Worm (Caenorhabditis elegans): ENCODE data around the gene math-40.
"Not testable (repeated sequence)": the region's sequence is repeated elsewhere in the genome, so short reads cannot be mapped to it uniquely, and the experiment has no call there.

The math-40 gene

DNA sequence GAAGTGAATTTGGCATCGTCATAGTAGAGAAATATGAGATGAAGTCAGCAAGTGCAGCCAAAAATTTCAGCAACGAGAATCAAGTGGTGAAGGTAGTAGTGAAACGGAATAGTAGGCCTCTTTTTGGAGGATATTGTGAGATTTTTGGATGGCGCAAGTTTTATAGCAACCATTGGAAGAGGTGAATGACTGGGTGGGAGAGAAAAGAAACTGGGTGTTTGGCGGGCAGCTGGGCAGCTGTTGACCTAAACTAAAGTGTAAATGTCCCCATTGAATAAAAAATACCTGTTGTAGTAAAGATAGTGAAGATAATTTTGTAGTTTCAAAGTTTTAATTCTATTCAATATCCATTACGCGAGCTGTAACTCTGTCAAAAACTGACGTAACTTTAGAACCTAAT, 14.4 kb upstream of the math-40 start:
- no peak for TF ChIP-seq ceh-27 (GFP tag; optimal IDR thresholded peaks at IDR 0.05)

DNA sequence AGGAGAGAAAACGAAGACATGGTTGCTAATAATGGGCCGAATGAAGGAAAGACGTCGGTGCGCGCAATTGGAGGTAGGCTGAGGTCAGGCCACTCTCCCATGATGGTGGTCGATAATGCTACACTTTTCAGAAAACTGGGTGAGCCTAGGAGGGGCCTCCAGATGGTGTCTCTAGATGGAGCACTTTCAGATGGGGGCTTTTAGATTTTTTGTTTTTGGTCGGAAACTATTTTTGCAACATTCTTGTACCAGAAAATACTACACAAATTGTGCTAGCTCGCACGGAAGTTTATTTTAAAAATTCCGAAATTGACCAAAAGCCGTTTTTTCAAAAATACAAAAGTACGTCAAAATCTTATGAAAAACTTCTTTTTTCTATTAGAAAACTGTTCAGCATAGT, 12.1 kb upstream of the math-40 start, which contains the start of gene fbxb-10:
Gene fbxb-10 (minus strand): TSS at position 101 of the 400 bp plus-strand sequence.
- TF ChIP-seq ztf-3 (GFP tag; optimal IDR thresholded peaks at IDR 0.05) (no peak), die-1 (tag; optimal IDR thresholded peaks at IDR 0.05) (no peak), nhr-90 (tag; optimal IDR thresholded peaks at IDR 0.05) (no peak), hlh-26 (GFP tag; conservative IDR thresholded peaks at IDR 0.05) (no peak), ccch-3 (GFP tag; optimal IDR thresholded peaks at IDR 0.05) (no peak), C17E4.6 (GFP tag; IDR thresholded peaks at IDR 0.05) (no peak), F57C9.4 (tag; optimal IDR thresholded peaks at IDR 0.05) (no peak)

- TF ChIP-seq hmg-1.2 (GFP tag; IDR thresholded peaks at IDR 0.05) = peak; percentile 94
- peak; percentile 99 for TF ChIP-seq cebp-1 (GFP tag; IDR thresholded peaks at IDR 0.05)
- peak; percentile 100 for TF ChIP-seq cebp-1 (tag; optimal IDR thresholded peaks at IDR 0.05)
- peak; percentile 85 for TF ChIP-seq pha-4 (tag; optimal IDR thresholded peaks at IDR 0.05)
- peak; percentile 14 for TF ChIP-seq atf-7 (tag; optimal IDR thresholded peaks at IDR 0.05)
- peak; percentile 88 for TF ChIP-seq attf-5 (GFP tag; optimal IDR thresholded peaks at IDR 0.05)
- no peak for TF ChIP-seq snpc-1.1 (tag; optimal IDR thresholded peaks at IDR 0.05; ENCODE audit: insufficient read depth)
- TF ChIP-seq aptf-2 (GFP tag; conservative IDR thresholded peaks at IDR 0.05) = no peak
- 0 out of 2 replicates have a peak, but pooled peaks have one; percentile 8 for TF ChIP-seq dox-1 (GFP tag; IDR thresholded peaks at IDR 0.05)
- no peak for TF ChIP-seq unc-62 (GFP tag; optimal IDR thresholded peaks at IDR 0.05)
- TF ChIP-seq gei-17 (GFP tag; optimal IDR thresholded peaks at IDR 0.05) = peak; percentile 14
- TF ChIP-seq nhr-80 (tag; optimal IDR thresholded peaks at IDR 0.05) = peak; percentile 68
Measured at ce11 chrII:1819944-1820570, 10.4 kb upstream of the math-40 start, which contains the start of gene fbxc-19. Gene fbxc-19 (plus strand): TSS chrII:1820479.

ce11 chrII:1820774-1821173, 9.7 kb upstream of the math-40 start, which contains the start of gene fbxa-3:
Gene fbxa-3 (minus strand): TSS chrII:1820874.
- TF ChIP-seq mxl-1 (tag; optimal IDR thresholded peaks at IDR 0.05) (no peak), zim-3 (tag; optimal IDR thresholded peaks at IDR 0.05) (no peak), sptf-2 (GFP tag; optimal IDR thresholded peaks at IDR 0.05) (no peak), ztf-22 (GFP tag; optimal IDR thresholded peaks at IDR 0.05) (no peak)

- peak; percentile 27 for TF ChIP-seq nhr-80 (tag; optimal IDR thresholded peaks at IDR 0.05)
Measured at ce11 chrII:1823597-1823996, 6.8 kb upstream of the math-40 start.

- not testable (repeated sequence) for TF ChIP-seq B0019.2 (GFP tag; conservative IDR thresholded peaks at IDR 0.05); nfya-2 (GFP tag; IDR thresholded peaks at IDR 0.05); sdz-38 (tag; optimal IDR thresholded peaks at IDR 0.05)
Measured at ce11 chrII:1824329-1824728, 6.1 kb upstream of the math-40 start, which contains the start of gene math-41. Gene math-41 (plus strand): TSS chrII:1824629.

DNA sequence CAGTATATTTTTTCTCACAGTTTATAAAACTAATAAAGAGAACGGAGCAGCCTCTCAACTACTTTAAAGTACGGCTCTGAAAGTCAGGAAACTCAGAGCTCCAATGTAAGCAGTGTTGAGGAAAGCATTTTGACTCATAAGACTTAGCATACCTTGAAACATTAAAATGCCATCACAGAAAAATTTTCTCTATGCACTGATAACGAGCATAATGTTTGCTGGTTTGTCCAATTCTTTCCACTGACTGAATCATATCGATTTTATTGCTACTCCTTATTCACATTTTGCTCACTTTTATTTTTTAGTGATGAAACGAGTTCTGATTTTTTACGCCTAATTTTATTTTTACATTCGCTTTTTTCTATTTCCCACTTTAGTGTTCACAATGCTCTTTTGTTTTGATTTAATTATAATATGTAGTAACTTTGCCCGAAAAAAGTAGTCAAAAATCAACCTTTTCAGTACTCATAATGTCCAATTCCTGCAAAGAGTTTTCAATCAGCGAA, 1.5 kb downstream of the math-40 start, which contains the start of gene math-39:
Gene math-39 (plus strand): TSS at position 456 of the 506 bp plus-strand sequence.
- TF ChIP-seq ceh-91 (GFP tag; IDR thresholded peaks at IDR 0.05) (no peak), rpc-1 (optimal IDR thresholded peaks at IDR 0.05) (no peak), rpc-1 (tag; optimal IDR thresholded peaks at IDR 0.05) (no peak), repo-1 (tag; optimal IDR thresholded peaks at IDR 0.05) (no peak), rec-8 (tag; optimal IDR thresholded peaks at IDR 0.05) (no peak), F55B11.4 (tag; optimal IDR thresholded peaks at IDR 0.05; ENCODE audit: borderline replicate concordance, insufficient read depth) (no peak), nhr-80 (tag; optimal IDR thresholded peaks at IDR 0.05) (peak; percentile 24), K12H6.12 (tag; optimal IDR thresholded peaks at IDR 0.05) (no peak), sea-2 (GFP tag; IDR thresholded peaks at IDR 0.05) (no peak), hmg-1.2 (GFP tag; IDR thresholded peaks at IDR 0.05) (no peak)

Measured in whole organism, young adult.